Worm (Caenorhabditis elegans) whole organism, early embryonic: ENCODE data around the gene F47B8.8.

Experiments
- aly-1 ChIP-seq: sonication (generic microtip); optimal IDR thresholded peaks from 2 replicates; lab custom pipeline; 2016; ENCODE audit warnings: missing genetic modification characterization, missing compliant biosample characterization
- ama-1 ChIP-seq: fragments of 150-350 bp; optimal IDR thresholded peaks from 2 replicates; lab custom pipeline; 2014
- ceh-13 ChIP-seq: fragments of 200-800 bp; sonication (Bioruptor generic); optimal IDR thresholded peaks from 2 replicates; lab custom pipeline; 2018; ENCODE audit warnings: mild to moderate bottlenecking, missing genetic modification characterization, missing compliant biosample characterization
- flt-1 ChIP-seq: fragments of 200-800 bp; sonication (Bioruptor generic); IDR thresholded peaks from 2 replicates; pipeline ENCODE4 v1.3.6; 2022; ENCODE audit warnings: missing genetic modification characterization, missing compliant biosample characterization
- hmbx-1 ChIP-seq: sonication (generic microtip); optimal IDR thresholded peaks from 2 replicates; lab custom pipeline; 2016; ENCODE audit warnings: mild to moderate bottlenecking, missing genetic modification characterization, missing compliant biosample characterization
- pes-1 ChIP-seq: fragments of 200-800 bp; sonication (Bioruptor generic); IDR thresholded peaks from 2 replicates; pipeline ENCODE4 v1.3.6; 2022; ENCODE audit warnings: missing genetic modification reagents, missing genetic modification characterization, missing compliant biosample characterization
- scrt-1 ChIP-seq: fragments of 200-800 bp; sonication (Bioruptor generic); IDR thresholded peaks from 2 replicates; pipeline ENCODE4 v1.3.6; 2022; ENCODE audit warnings: missing genetic modification characterization, missing compliant biosample characterization
- sea-1 ChIP-seq: fragments of 200-800 bp; sonication (Bioruptor generic); conservative IDR thresholded peaks from 2 replicates; pipeline ENCODE4 v1.3.6; 2022; ENCODE audit warnings: missing genetic modification characterization, missing compliant biosample characterization
- tbx-11 ChIP-seq: fragments of 200-800 bp; sonication (Bioruptor generic); IDR thresholded peaks from 2 replicates; pipeline ENCODE4 v1.3.6; 2022; ENCODE audit warnings: missing genetic modification characterization, missing compliant biosample characterization

ce11 chrV:14328806-14329205 lies 2.7 kb upstream of the F47B8.8 start, which contains the start of gene pepm-1:
- TF ChIP-seq ama-1 (no peak), scrt-1 (no peak), aly-1 (tag; lab: Kevin White, UChicago) (no peak), hmbx-1 (tag; lab: Kevin White, UChicago) (no peak), sea-1 (GFP tag; lab: Robert Waterston, UW) (no peak), ceh-13 (GFP tag; lab: Kevin White, UChicago) (no peak), pes-1 (GFP tag; lab: Robert Waterston, UW) (no peak), flt-1 (no peak), tbx-11 (GFP tag; lab: Robert Waterston, UW) (no peak)
